Worm (Caenorhabditis elegans) whole organism, L2 larva: ENCODE measurements around the gene srx-85.

Source experiments
- lsy-2 ChIP-seq, 2 experiments: fragments of 150-350 bp in 1 of 2; sonication (generic microtip) in 1 of 2; optimal IDR thresholded peaks; 2 replicates each; lab custom pipeline; 2014 to 2017; ENCODE audit warnings: missing biosample characterization in 2 of 2, missing genetic modification characterization in 2 of 2
- unc-39 ChIP-seq: fragments of 150-350 bp; optimal IDR thresholded peaks from 2 replicates; lab custom pipeline; 2014; ENCODE audit warnings: missing biosample characterization, missing genetic modification characterization

DNA sequence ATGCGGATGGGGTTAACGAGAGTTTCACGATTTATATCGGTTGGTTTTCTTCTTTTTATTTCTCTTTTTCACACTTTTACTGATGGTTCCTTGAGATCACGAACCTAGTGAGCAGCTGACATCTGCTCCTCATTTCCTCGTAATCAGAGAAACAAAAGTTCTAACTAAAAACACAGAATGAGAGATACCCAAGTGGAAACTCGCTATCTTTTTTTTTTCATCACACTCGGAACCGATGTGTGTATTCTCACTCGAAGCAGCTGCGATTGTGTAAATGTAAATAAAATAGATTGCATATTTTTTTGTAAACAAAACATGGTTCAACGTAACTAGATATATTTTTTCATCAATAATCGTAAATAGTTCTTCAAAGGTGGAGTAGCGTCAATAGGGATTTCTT lies 46.1 kb upstream of the srx-85 start:
- peak in 1 of 2 experiments; percentile 36 for TF ChIP-seq lsy-2 (tag; optimal IDR thresholded peaks at IDR 0.05; lab: Kevin White, UChicago)
- TF ChIP-seq unc-39 = no peak
